Fruit fly (Drosophila melanogaster) whole organism, embryonic: ENCODE data around the gene CG15200.

Source experiments
- B-H1 ChIP-seq: fragments of 200-800 bp; sonication (Bioruptor generic); IDR thresholded peaks from 3 replicates; pipeline ENCODE4 v1.3.6; 2022; ENCODE audit warnings: missing biosample characterization, missing genetic modification characterization
- CG10147 ChIP-seq: fragments of 200-800 bp; sonication (Bioruptor generic); optimal IDR thresholded peaks from 2 replicates; lab custom pipeline; 2019; ENCODE audit warnings: missing biosample characterization, mild to moderate bottlenecking, missing genetic modification characterization, moderate library complexity
- NfI ChIP-seq: fragments of 200-800 bp; sonication (Bioruptor generic); optimal IDR thresholded peaks from 3 replicates; lab custom pipeline; 2018; ENCODE audit warnings: missing biosample characterization, mild to moderate bottlenecking, missing genetic modification characterization, moderate library complexity
- disco-r ChIP-seq: fragments of 200-800 bp; sonication (Bioruptor generic); optimal IDR thresholded peaks from 2 replicates; lab custom pipeline; 2016; ENCODE audit warnings: missing biosample characterization, missing genetic modification characterization
- fu2 ChIP-seq: fragments of 200-800 bp; sonication (Bioruptor generic); optimal IDR thresholded peaks from 2 replicates; lab custom pipeline; 2016; ENCODE audit warnings: missing biosample characterization, missing genetic modification characterization

DNA sequence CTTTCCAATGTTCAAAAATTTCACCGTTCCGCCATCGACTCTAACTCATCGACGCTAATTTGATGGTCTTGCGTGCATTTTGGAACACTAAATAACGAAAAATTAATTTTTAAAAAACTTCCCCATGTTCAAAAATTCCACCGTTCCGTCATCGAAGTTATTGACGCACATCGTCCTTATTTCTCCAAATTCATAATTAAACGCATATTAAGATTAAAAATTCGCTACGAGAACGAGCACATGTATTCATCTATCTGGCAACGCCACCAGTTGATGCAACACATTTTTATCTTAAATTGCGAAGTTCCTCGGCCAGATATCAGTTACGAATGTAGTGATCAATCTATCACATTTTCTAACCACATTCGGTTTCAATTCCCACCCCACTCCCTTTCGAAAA, 33.5 kb upstream of the CG15200 start, which contains the start of gene Lint-1:
- no peak for TF ChIP-seq fu2 (GFP tag; lab: Kevin White, UChicago)
- peak; percentile 7 for TF ChIP-seq NfI
- TF ChIP-seq CG10147, result no peak
- TF ChIP-seq B-H1 (GFP tag; lab: Robert Waterston, UW), result no peak
- no peak for TF ChIP-seq disco-r (GFP tag; lab: Kevin White, UChicago)
